Worm (Caenorhabditis elegans): ENCODE measurements around the gene T16A9.5.

Gene T16A9.5

DNA sequence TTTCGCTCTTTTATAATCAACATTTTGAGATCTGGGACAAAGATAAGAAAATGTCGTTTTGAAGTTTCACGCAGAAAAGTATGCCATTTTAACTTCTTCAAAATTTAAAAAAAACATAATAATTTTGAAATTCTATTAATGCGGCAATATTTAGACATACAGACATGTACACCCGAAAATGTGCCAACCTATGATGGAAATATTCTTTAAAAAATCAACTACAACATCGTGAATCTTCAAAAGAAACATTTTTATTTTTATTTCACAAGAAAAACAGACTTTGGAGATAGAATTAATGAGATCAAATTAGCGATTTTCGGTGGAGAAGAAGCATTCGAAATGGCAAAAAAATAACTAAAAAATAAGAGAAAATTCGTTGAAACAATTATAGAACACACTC is at the start of gene T16A9.5:
Gene T16A9.5, minus strand, starts transcription at position 101 of the 400 bp plus-strand sequence.
- TF ChIP-seq ref-2 (tag; optimal IDR thresholded peaks at IDR 0.05) (no peak), Y22D7AL.16 (tag; optimal IDR thresholded peaks at IDR 0.05) (no peak), pros-1 (tag; optimal IDR thresholded peaks at IDR 0.05) (no peak), hlh-13 (GFP tag; optimal IDR thresholded peaks at IDR 0.05) (no peak), unc-42 (tag; optimal IDR thresholded peaks at IDR 0.05) (no peak), lim-6 (tag; optimal IDR thresholded peaks at IDR 0.05) (no peak), ceh-2 (tag; optimal IDR thresholded peaks at IDR 0.05) (no peak), K09A11.1 (tag; optimal IDR thresholded peaks at IDR 0.05; ENCODE audit: insufficient read depth) (no peak), pha-4 (tag; optimal IDR thresholded peaks at IDR 0.05) (no peak), ceh-45 (GFP tag; IDR thresholded peaks at IDR 0.05) (no peak)

DNA sequence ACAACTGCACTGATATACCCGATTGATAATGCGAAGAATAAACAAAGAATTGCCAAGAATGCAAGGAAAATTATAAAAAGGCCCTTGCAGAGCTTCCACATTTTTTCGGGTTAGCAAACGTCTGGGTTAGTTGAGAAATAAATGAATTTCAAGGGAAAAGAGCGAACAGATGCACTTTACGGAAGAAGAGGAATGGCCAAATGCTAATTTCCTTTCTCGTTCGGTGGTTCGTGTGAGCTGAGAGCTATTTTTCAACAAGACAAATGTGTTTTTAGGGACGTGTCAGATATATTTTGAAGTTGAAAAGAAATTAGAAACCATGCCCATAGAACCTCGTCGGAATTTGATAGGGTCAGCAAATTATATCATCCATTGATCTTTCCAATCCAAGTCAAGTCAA is 45.8 kb upstream of the T16A9.5 start, which contains the start of gene F40G12.2:
Gene F40G12.2, minus strand, starts transcription at position 101 of the 400 bp plus-strand sequence.
- no peak for TF ChIP-seq ceh-2 (tag; optimal IDR thresholded peaks at IDR 0.05)
- no peak for TF ChIP-seq ceh-45 (GFP tag; IDR thresholded peaks at IDR 0.05)

DNA sequence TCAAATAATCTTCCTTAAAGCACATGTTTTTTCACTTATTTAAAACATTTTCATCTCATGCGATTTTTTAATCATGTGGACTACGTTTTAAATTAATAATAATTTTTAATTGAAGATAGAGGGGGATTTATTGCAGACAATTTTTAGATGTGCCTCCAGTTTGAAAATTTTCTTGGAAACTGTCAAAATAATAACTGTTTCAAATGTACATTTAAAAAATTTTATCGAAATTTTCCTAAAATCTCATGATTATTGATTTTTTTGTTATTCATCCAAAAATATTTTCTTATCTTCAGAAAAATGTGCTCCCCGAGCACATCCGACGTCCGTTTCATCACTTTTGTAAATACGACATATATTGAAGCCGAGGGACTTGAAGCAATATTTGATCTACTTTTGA is 41.8 kb upstream of the T16A9.5 start, which contains the start of gene sre-8:
Gene sre-8, plus strand, starts transcription at position 301 of the 400 bp plus-strand sequence.
- TF ChIP-seq sox-2 (GFP tag; IDR thresholded peaks at IDR 0.05) (no peak), pha-2 (tag; optimal IDR thresholded peaks at IDR 0.05) (no peak), hlh-30 (tag; optimal IDR thresholded peaks at IDR 0.05; ENCODE audit: insufficient read depth) (no peak), sox-4 (tag; optimal IDR thresholded peaks at IDR 0.05) (no peak), nhr-232 (tag; optimal IDR thresholded peaks at IDR 0.05) (no peak), pros-1 (tag; optimal IDR thresholded peaks at IDR 0.05) (no peak), ceh-34 (tag; optimal IDR thresholded peaks at IDR 0.05) (no peak), ceh-30 (tag; optimal IDR thresholded peaks at IDR 0.05) (no peak), ceh-9 (tag; optimal IDR thresholded peaks at IDR 0.05) (no peak), ceh-24 (tag; optimal IDR thresholded peaks at IDR 0.05) (no peak), pha-4 (tag; optimal IDR thresholded peaks at IDR 0.05) (no peak), fax-1 (tag; optimal IDR thresholded peaks at IDR 0.05) (no peak), gmeb-2 (tag; optimal IDR thresholded peaks at IDR 0.05) (no peak), ceh-22 (tag; optimal IDR thresholded peaks at IDR 0.05) (no peak), ceh-2 (tag; optimal IDR thresholded peaks at IDR 0.05) (no peak)

DNA sequence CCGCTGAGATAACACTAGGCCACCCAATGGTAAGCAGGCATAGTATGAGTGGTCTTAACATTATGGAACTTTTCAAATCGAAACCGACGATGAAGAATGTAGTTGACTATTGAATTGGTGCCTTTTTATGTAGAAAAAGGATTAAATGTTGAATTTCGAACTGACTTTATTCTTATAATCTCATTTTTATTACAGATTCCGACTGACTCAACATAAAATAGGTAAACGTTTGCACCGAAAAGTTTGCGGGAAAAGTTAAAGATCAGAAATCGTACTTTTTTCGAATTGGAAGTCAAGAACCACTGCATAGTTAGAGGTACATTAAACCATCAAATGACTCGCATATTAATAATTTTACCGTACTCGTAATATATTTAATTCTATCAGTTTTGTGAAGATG is 39.2 kb upstream of the T16A9.5 start, which contains the start of gene K02E11.7:
Gene K02E11.7, minus strand, starts transcription at position 101 of the 400 bp plus-strand sequence.
- TF ChIP-seq zip-5 (tag; optimal IDR thresholded peaks at IDR 0.05) (no peak), pax-1 (tag; optimal IDR thresholded peaks at IDR 0.05) (no peak), ceh-14 (tag; optimal IDR thresholded peaks at IDR 0.05) (no peak), sox-4 (tag; optimal IDR thresholded peaks at IDR 0.05) (no peak), C38D4.7 (GFP tag; optimal IDR thresholded peaks at IDR 0.05) (no peak), ceh-24 (tag; optimal IDR thresholded peaks at IDR 0.05) (no peak), nfya-1 (tag; optimal IDR thresholded peaks at IDR 0.05) (no peak), ets-4 (tag; optimal IDR thresholded peaks at IDR 0.05) (no peak), tbx-7 (tag; optimal IDR thresholded peaks at IDR 0.05) (no peak), elt-4 (tag; optimal IDR thresholded peaks at IDR 0.05) (no peak), gmeb-2 (tag; optimal IDR thresholded peaks at IDR 0.05) (no peak), nhr-232 (tag; optimal IDR thresholded peaks at IDR 0.05) (no peak), ceh-34 (tag; optimal IDR thresholded peaks at IDR 0.05) (no peak), madf-2 (tag; optimal IDR thresholded peaks at IDR 0.05) (no peak), ztf-16 (tag; optimal IDR thresholded peaks at IDR 0.05) (no peak), che-1 (tag; optimal IDR thresholded peaks at IDR 0.05) (no peak), ceh-6 (GFP tag; optimal IDR thresholded peaks at IDR 0.05) (no peak), fkh-10 (GFP tag; optimal IDR thresholded peaks at IDR 0.05) (no peak)

DNA sequence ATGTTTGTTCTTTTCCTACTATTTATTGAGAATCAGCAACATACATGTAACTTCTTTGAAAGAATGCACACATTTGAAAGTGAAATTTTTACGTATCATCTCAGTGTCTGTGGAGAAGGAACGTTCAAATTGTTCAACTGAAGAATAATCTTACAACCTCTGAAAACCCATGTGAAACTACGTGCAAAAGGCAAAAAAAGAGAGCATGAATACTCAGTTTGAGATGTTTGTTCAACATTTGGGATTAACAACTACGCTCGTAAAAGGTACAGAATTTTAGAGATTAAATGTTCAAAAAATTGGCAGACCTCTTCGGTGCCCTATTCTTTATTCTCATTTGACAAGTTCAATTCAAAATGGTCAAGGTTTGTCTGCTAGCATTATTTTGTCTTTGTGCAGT is 37.0 kb upstream of the T16A9.5 start, which contains the start of gene K02E11.5:
Gene K02E11.5, plus strand, starts transcription at position 301 of the 400 bp plus-strand sequence.
- TF ChIP-seq unc-86 (tag; optimal IDR thresholded peaks at IDR 0.05) (no peak), fax-1 (tag; optimal IDR thresholded peaks at IDR 0.05) (no peak), dve-1 (tag; optimal IDR thresholded peaks at IDR 0.05) (no peak), pqm-1 (tag; optimal IDR thresholded peaks at IDR 0.05) (no peak), ceh-22 (tag; optimal IDR thresholded peaks at IDR 0.05) (no peak), nhr-11 (tag; optimal IDR thresholded peaks at IDR 0.05) (no peak), unc-3 (GFP tag; conservative IDR thresholded peaks at IDR 0.05) (no peak), unc-3 (tag; optimal IDR thresholded peaks at IDR 0.05) (no peak), madf-2 (tag; optimal IDR thresholded peaks at IDR 0.05) (no peak), F13H6.1 (tag; optimal IDR thresholded peaks at IDR 0.05) (no peak), ama-1 (optimal IDR thresholded peaks at IDR 0.05) (no peak), unc-42 (tag; optimal IDR thresholded peaks at IDR 0.05) (no peak), ceh-18 (tag; optimal IDR thresholded peaks at IDR 0.05) (no peak), K02D7.2 (tag; optimal IDR thresholded peaks at IDR 0.05) (no peak), ceh-14 (tag; optimal IDR thresholded peaks at IDR 0.05) (no peak), ceh-31 (tag; optimal IDR thresholded peaks at IDR 0.05) (no peak), ceh-6 (GFP tag; optimal IDR thresholded peaks at IDR 0.05) (no peak), hlh-30 (tag; optimal IDR thresholded peaks at IDR 0.05; ENCODE audit: insufficient read depth) (no peak)

Measured in whole organism, late embryonic.